Worm (Caenorhabditis elegans) whole organism, L2 larva: ENCODE measurements around the gene C26B9.6.

Source experiments
- C34F6.9 ChIP-seq: fragments of 150-350 bp; optimal IDR thresholded peaks from 2 replicates; lab custom pipeline; 2014; ENCODE audit warnings: missing biosample characterization, missing genetic modification characterization
- F13H6.1 ChIP-seq: sonication (generic microtip); optimal IDR thresholded peaks from 2 replicates; lab custom pipeline; 2016; ENCODE audit warnings: missing genetic modification characterization, missing compliant biosample characterization
- R02D3.7 ChIP-seq: fragments of 150-350 bp; optimal IDR thresholded peaks from 2 replicates; lab custom pipeline; 2014; ENCODE audit warnings: missing biosample characterization, missing genetic modification characterization
- Y55F3AM.14 ChIP-seq: fragments of 200-800 bp; sonication (Bioruptor generic); optimal IDR thresholded peaks from 2 replicates; lab custom pipeline; 2018; ENCODE audit warnings: mild to moderate bottlenecking, missing genetic modification characterization, missing compliant biosample characterization
- ZK546.5 ChIP-seq: sonication (generic microtip); optimal IDR thresholded peaks from 2 replicates; lab custom pipeline; 2017; ENCODE audit warnings: missing biosample characterization, missing genetic modification characterization
- aly-2 ChIP-seq: fragments of 150-350 bp; optimal IDR thresholded peaks from 2 replicates; lab custom pipeline; 2014; ENCODE audit warnings: missing biosample characterization, missing genetic modification characterization
- ceh-16 ChIP-seq: fragments of 150-350 bp; optimal IDR thresholded peaks from 2 replicates; lab custom pipeline; 2014; ENCODE audit warnings: missing biosample characterization, missing genetic modification characterization
- crh-2 ChIP-seq: sonication (generic microtip); optimal IDR thresholded peaks from 2 replicates; lab custom pipeline; 2017; ENCODE audit warnings: missing biosample characterization, missing genetic modification characterization
- dmd-4 ChIP-seq: sonication (generic microtip); optimal IDR thresholded peaks from 2 replicates; lab custom pipeline; 2017; ENCODE audit warnings: missing biosample characterization, missing genetic modification characterization
- fos-1 ChIP-seq: fragments of 150-350 bp; optimal IDR thresholded peaks from 2 replicates; lab custom pipeline; 2014; ENCODE audit warnings: missing biosample characterization, missing genetic modification characterization
- gmeb-1 ChIP-seq: fragments of 150-350 bp; optimal IDR thresholded peaks from 2 replicates; lab custom pipeline; 2014; ENCODE audit warnings: missing biosample characterization, missing genetic modification characterization
- lin-11 ChIP-seq: fragments of 150-350 bp; sonication (generic microtip); optimal IDR thresholded peaks from 2 replicates; lab custom pipeline; 2014; ENCODE audit warnings: missing biosample characterization, missing genetic modification characterization, inconsistent platforms, mixed read lengths
- lin-39 ChIP-seq: fragments of 150-350 bp; optimal IDR thresholded peaks from 2 replicates; lab custom pipeline; 2014; ENCODE audit warnings: missing biosample characterization, missing genetic modification reagents, missing genetic modification characterization
- lsy-2 ChIP-seq, 2 experiments: fragments of 150-350 bp in 1 of 2; sonication (generic microtip) in 1 of 2; optimal IDR thresholded peaks; 2 replicates each; lab custom pipeline; 2014 to 2017; ENCODE audit warnings: missing biosample characterization in 2 of 2, missing genetic modification characterization in 2 of 2
- mab-5 ChIP-seq: fragments of 150-350 bp; optimal IDR thresholded peaks from 2 replicates; lab custom pipeline; 2014; ENCODE audit warnings: missing biosample characterization, missing genetic modification characterization
- mbf-1 ChIP-seq: sonication (generic microtip); optimal IDR thresholded peaks from 2 replicates; lab custom pipeline; 2017; ENCODE audit warnings: missing biosample characterization, missing genetic modification characterization
- mdl-1 ChIP-seq, 2 experiments: fragments of 150-350 bp in 1 of 2; sonication (generic microtip) in 1 of 2; optimal IDR thresholded peaks; 2 replicates each; lab custom pipeline; 2017; ENCODE audit warnings: missing biosample characterization in 2 of 2, missing genetic modification characterization in 2 of 2
- nhr-11 ChIP-seq: fragments of 150-350 bp; optimal IDR thresholded peaks from 2 replicates; lab custom pipeline; 2014; ENCODE audit warnings: missing biosample characterization, missing genetic modification characterization
- nhr-12 ChIP-seq: fragments of 150-350 bp; optimal IDR thresholded peaks from 2 replicates; lab custom pipeline; 2014; ENCODE audit warnings: missing biosample characterization, missing genetic modification characterization
- nhr-129 ChIP-seq: fragments of 150-350 bp; optimal IDR thresholded peaks from 2 replicates; lab custom pipeline; 2014; ENCODE audit warnings: missing biosample characterization, missing genetic modification characterization
- nhr-237 ChIP-seq: fragments of 150-350 bp; optimal IDR thresholded peaks from 2 replicates; lab custom pipeline; 2014; ENCODE audit warnings: missing biosample characterization, missing genetic modification characterization
- nhr-25 ChIP-seq: fragments of 150-350 bp; sonication (generic microtip); optimal IDR thresholded peaks from 3 replicates; lab custom pipeline; 2014; ENCODE audit warnings: missing biosample characterization, missing genetic modification characterization
- nhr-6 ChIP-seq: fragments of 150-350 bp; optimal IDR thresholded peaks from 2 replicates; lab custom pipeline; 2014; ENCODE audit warnings: missing biosample characterization, missing genetic modification characterization
- nhr-77 ChIP-seq: fragments of 150-350 bp; optimal IDR thresholded peaks from 2 replicates; lab custom pipeline; 2014; ENCODE audit warnings: missing biosample characterization, missing genetic modification characterization
- peb-1 ChIP-seq: fragments of 150-350 bp; optimal IDR thresholded peaks from 2 replicates; lab custom pipeline; 2014; ENCODE audit warnings: missing biosample characterization, missing genetic modification characterization
- sem-4 ChIP-seq: fragments of 150-350 bp; optimal IDR thresholded peaks from 2 replicates; lab custom pipeline; 2014; ENCODE audit warnings: missing biosample characterization, missing genetic modification reagents, missing genetic modification characterization
- sma-3 ChIP-seq: sonication (generic microtip); optimal IDR thresholded peaks from 2 replicates; lab custom pipeline; 2016; ENCODE audit warnings: missing genetic modification reagents, missing genetic modification characterization, missing compliant biosample characterization
- sma-9 ChIP-seq, 2 experiments: fragments of 150-350 bp in 1 of 2; sonication (generic microtip) in 1 of 2; optimal IDR thresholded peaks; 2 replicates each; lab custom pipeline; 2014 to 2016; ENCODE audit warnings: missing genetic modification characterization in 2 of 2, mild to moderate bottlenecking in 1 of 2, missing biosample characterization in 1 of 2, missing compliant biosample characterization in 1 of 2, missing genetic modification reagents in 1 of 2, moderate library complexity in 1 of 2
- unc-55 ChIP-seq: fragments of 150-350 bp; sonication (generic microtip); optimal IDR thresholded peaks from 3 replicates; lab custom pipeline; 2014; ENCODE audit warnings: missing biosample characterization, missing genetic modification reagents, missing genetic modification characterization
- unc-62 ChIP-seq: fragments of 150-350 bp; optimal IDR thresholded peaks from 2 replicates; lab custom pipeline; 2014; ENCODE audit warnings: missing biosample characterization, missing genetic modification reagents, missing genetic modification characterization
- zag-1 ChIP-seq: fragments of 150-350 bp; optimal IDR thresholded peaks from 2 replicates; lab custom pipeline; 2014; ENCODE audit warnings: missing biosample characterization, missing genetic modification characterization
- ztf-11 ChIP-seq: sonication (generic microtip); optimal IDR thresholded peaks from 2 replicates; lab custom pipeline; 2017; ENCODE audit warnings: missing biosample characterization, missing genetic modification characterization

Gene C26B9.6

DNA sequence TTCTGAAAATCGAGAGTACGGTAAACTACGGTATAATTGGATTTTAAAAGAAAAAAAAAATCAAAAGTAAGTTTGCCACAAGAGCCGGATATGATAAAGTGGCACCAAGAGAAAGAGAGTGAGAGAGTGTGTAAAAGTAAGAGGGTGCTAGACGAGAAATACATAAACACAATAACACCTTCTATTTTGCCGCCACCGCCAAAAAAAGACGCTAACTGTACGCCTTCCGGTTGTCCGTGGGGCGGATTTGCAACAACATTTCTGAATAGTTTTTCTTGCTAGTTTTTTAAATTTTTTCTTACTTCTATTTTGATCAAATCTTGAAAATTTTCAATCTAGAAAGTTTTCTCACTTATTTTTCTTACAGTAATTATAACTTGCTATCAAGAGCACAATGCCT is 37.4 kb upstream of the C26B9.6 start, which contains the start of gene F35C8.8:
Gene F35C8.8, minus strand, starts transcription at position 2 of the 400 bp plus-strand sequence.
- TF ChIP-seq nhr-77 (tag; lab: Kevin White, UChicago) (no peak), peb-1 (tag; lab: Kevin White, UChicago) (no peak), F13H6.1 (tag; lab: Kevin White, UChicago) (no peak), ztf-11 (no peak), mbf-1 (tag; lab: Kevin White, UChicago) (no peak), nhr-6 (tag; lab: Kevin White, UChicago) (no peak), nhr-12 (tag; lab: Kevin White, UChicago) (no peak), ZK546.5 (tag; lab: Kevin White, UChicago) (no peak), nhr-11 (tag; lab: Kevin White, UChicago) (no peak), R02D3.7 (tag; lab: Kevin White, UChicago) (no peak), nhr-129 (tag; lab: Kevin White, UChicago) (no peak), gmeb-1 (tag; lab: Kevin White, UChicago) (no peak), unc-62 (no peak)

DNA sequence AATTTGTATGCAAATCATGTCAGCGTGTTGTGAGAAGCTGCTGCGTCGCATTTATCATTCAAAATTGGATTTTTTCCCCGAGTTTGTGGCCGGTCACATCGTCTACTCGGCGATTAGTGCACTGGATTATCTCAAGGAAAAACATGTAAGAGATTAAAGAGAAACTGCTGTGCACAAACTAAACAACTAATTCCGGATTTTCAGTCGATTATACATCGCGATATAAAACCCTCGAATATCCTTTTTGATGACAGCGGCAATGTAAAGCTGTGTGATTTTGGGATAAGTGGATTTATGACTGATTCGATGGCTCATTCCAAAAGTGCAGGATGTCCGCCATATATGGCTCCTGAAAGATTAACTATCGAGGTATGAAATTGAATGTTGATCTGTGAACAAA is 35.3 kb upstream of the C26B9.6 start:
- TF ChIP-seq nhr-25 (tag; lab: Kevin White, UChicago) (no peak), nhr-237 (tag; lab: Kevin White, UChicago) (no peak), sma-9 (GFP tag; optimal IDR thresholded peaks at IDR 0.05; lab: Kevin White, UChicago) (no peak), sma-9 (tag; optimal IDR thresholded peaks at IDR 0.05; lab: Kevin White, UChicago) (no peak), lin-39 (tag; lab: Kevin White, UChicago) (no peak), fos-1 (tag; lab: Kevin White, UChicago) (no peak), zag-1 (tag; lab: Kevin White, UChicago) (no peak), nhr-11 (tag; lab: Kevin White, UChicago) (no peak), C34F6.9 (tag; lab: Kevin White, UChicago) (no peak), ztf-11 (no peak), crh-2 (no peak)

DNA sequence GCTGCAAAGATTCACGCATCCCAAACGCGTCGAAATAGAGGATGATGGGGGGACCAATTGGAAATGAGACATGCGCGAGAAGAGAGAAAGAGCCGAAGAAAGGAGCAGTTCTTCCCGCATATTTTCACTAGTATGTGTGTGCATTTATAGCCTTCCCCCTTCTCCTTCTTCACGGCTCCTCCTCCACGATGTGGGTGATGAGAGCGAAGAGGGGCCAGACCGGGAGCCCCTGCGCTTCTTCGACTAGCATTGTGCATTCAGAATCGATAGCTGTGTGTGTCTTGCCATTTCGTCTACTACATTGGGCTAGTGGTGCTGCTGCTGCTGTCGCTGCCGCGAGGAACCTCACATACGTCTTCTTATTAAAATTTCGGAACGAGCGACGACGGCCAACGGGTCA is 33.0 kb upstream of the C26B9.6 start, which contains the start of gene jkk-1:
Gene jkk-1, plus strand, starts transcription at position 249 of the 400 bp plus-strand sequence.
- TF ChIP-seq mdl-1 (tag; optimal IDR thresholded peaks at IDR 0.05; lab: Kevin White, UChicago) (peak in 1 of 2 experiments; percentile 12), lin-11 (tag; lab: Kevin White, UChicago) (peak; percentile 25), Y55F3AM.14 (GFP tag; lab: Kevin White, UChicago) (peak; percentile 26), peb-1 (tag; lab: Kevin White, UChicago) (no peak), nhr-129 (tag; lab: Kevin White, UChicago) (peak; percentile 9), fos-1 (tag; lab: Kevin White, UChicago) (no peak), lin-39 (tag; lab: Kevin White, UChicago) (no peak), sma-3 (no peak), ceh-16 (tag; lab: Kevin White, UChicago) (no peak), zag-1 (tag; lab: Kevin White, UChicago) (peak; percentile 49), sma-9 (GFP tag; optimal IDR thresholded peaks at IDR 0.05; lab: Kevin White, UChicago) (peak; percentile 31), sma-9 (tag; optimal IDR thresholded peaks at IDR 0.05; lab: Kevin White, UChicago) (no peak), mab-5 (tag; lab: Kevin White, UChicago) (peak; percentile 32), nhr-237 (tag; lab: Kevin White, UChicago) (no peak), unc-62 (no peak), lsy-2 (tag; optimal IDR thresholded peaks at IDR 0.05; lab: Kevin White, UChicago) (peak in 1 of 2 experiments; percentile 33), F13H6.1 (tag; lab: Kevin White, UChicago) (peak; percentile 45), C34F6.9 (tag; lab: Kevin White, UChicago) (peak; percentile 40), unc-55 (GFP tag; lab: Kevin White, UChicago) (peak; percentile 64), crh-2 (peak; percentile 53), dmd-4 (no peak)
- TF ChIP-seq, all 48 proteins: peak for 12

DNA sequence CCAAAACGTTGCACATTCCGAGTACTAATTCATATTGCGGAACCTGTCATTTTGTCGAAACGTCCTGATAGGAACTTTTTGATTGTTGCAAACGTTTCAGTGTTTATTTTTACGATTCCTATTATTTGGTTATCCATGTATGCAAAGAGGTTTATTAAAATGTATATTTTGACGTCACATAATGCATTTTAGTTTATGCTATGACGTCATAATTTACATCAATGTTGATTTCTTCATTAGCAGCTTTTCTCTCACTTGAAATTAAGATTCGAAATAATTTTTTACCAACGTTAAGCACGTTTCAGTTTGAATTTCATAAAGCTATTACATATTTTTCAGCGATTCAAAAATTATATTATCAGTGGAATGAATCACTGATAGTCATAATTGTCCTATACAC is 31.3 kb upstream of the C26B9.6 start:
- TF ChIP-seq aly-2 (tag; lab: Kevin White, UChicago) (no peak), mdl-1 (tag; optimal IDR thresholded peaks at IDR 0.05; lab: Kevin White, UChicago) (no peak)
- TF ChIP-seq, all 48 proteins: peak for 0

DNA sequence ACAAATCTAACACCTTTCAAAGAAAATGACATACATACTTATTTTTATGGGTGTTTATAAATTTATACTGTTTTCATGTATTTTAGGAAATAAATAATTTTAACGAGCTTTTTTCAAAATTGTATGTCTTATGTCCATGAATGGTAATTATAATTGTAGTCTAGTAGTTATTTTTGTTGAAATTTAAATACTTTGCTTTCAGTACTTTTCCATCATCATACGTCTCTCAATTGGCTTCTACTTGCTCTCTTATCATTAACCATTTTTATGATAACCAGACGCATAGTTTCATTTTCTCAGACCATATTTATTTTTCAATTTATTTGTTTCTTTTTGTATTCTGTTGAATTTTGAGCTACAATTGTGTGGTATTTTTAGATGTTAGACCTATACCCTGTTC is 30.2 kb upstream of the C26B9.6 start, which contains the start of gene F35C8.5:
Gene F35C8.5, plus strand, starts transcription at position 377 of the 400 bp plus-strand sequence.
- TF ChIP-seq sem-4 (tag; lab: Kevin White, UChicago) (no peak), fos-1 (tag; lab: Kevin White, UChicago) (peak; percentile 38)
- TF ChIP-seq, all 48 proteins: peak for 1
